Fruit fly (Drosophila melanogaster): ENCODE measurements around the gene CG43218.

The CG43218 gene

dm6 chr3L:21277897-21278530 lies 20.2 kb downstream of the CG43218 start:
- TF ChIP-seq usp (GFP tag; optimal IDR thresholded peaks at IDR 0.05) (no peak), pan (optimal IDR thresholded peaks at IDR 0.05) (no peak), EcR (GFP tag; optimal IDR thresholded peaks at IDR 0.05) (no peak), Dll (optimal IDR thresholded peaks at IDR 0.05) (no peak), psq (optimal IDR thresholded peaks at IDR 0.05) (no peak), CG8478 (optimal IDR thresholded peaks at IDR 0.05) (no peak)

dm6 chr3L:21279168-21279567 lies 21.3 kb downstream of the CG43218 start:
- TF ChIP-seq psq (optimal IDR thresholded peaks at IDR 0.05) (no peak), usp (GFP tag; optimal IDR thresholded peaks at IDR 0.05) (no peak), Dll (optimal IDR thresholded peaks at IDR 0.05) (no peak), CG8478 (optimal IDR thresholded peaks at IDR 0.05) (no peak), pan (optimal IDR thresholded peaks at IDR 0.05) (no peak), EcR (GFP tag; optimal IDR thresholded peaks at IDR 0.05) (no peak)

- TF ChIP-seq CG8478 (optimal IDR thresholded peaks at IDR 0.05) (no peak), pan (optimal IDR thresholded peaks at IDR 0.05) (no peak), EcR (GFP tag; optimal IDR thresholded peaks at IDR 0.05) (no peak), psq (optimal IDR thresholded peaks at IDR 0.05) (no peak), Dll (optimal IDR thresholded peaks at IDR 0.05) (no peak), usp (GFP tag; optimal IDR thresholded peaks at IDR 0.05) (no peak)
Observed at dm6 chr3L:21279876-21280566, 22.2 kb downstream of the CG43218 start, which contains the start of gene AcCoAS. AcCoAS (minus strand) TSS chr3L:21280243.

DNA sequence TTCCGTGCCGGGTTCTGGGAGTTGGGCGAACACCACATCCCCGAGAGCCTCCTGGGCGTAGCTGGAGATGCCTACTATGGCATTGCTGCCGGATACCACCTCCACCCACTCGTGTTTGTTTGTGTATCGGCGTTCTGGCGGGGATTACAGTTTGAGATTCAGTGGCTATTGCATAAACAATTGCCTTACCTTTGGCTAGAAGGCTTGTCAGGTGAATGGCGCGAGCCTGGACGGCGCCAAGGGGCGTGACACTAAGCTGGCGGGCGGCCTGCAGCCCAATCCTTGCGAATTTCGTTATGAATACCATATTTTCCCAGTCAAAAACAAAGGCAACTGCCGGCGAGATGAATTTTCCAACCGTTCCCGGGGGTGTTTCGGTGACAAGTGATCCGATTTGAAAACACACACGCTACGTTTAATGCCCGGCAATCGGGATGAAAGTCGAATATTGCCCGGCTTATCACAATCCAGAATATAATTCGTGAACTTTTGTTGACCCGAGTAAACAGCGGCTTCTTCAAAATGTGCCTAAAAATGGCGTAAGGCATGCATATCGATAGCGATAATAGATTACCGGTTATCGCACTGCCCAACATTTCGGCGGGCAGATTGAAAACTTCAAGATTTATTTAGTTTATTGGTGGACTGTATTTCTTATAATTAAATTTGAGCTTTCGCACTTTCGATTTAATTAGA lies 23.3 kb downstream of the CG43218 start, which contains the start of gene ppl:
TSS of gene ppl (minus strand) at position 511 of the 696 bp plus-strand sequence.
- no peak for TF ChIP-seq EcR (GFP tag; optimal IDR thresholded peaks at IDR 0.05)
- no peak for TF ChIP-seq Dll (optimal IDR thresholded peaks at IDR 0.05)
- no peak for TF ChIP-seq pan (optimal IDR thresholded peaks at IDR 0.05)
- no peak for TF ChIP-seq CG8478 (optimal IDR thresholded peaks at IDR 0.05)
- no peak for TF ChIP-seq usp (GFP tag; optimal IDR thresholded peaks at IDR 0.05)
- TF ChIP-seq psq (optimal IDR thresholded peaks at IDR 0.05): no peak

DNA sequence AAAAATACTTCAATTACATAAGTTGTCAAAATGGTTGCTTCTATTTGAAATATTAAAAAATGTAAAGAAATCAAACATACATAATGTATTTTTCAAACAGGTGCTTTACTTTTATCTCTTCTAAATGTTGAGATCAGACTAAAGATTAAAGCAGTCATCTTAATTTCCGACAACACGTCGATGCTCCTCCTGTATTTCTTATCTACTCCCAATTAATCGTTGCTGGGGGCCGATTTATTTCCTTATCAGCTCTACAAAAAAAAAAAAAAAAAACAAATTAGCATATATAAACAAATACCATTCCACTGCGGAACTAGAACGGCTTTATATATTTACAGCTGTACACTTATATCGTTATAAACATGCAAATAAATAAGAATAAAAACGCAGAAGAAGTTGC lies 23.9 kb downstream of the CG43218 start:
- TF ChIP-seq EcR (GFP tag; optimal IDR thresholded peaks at IDR 0.05): no peak
- no peak for TF ChIP-seq psq (optimal IDR thresholded peaks at IDR 0.05)
- no peak for TF ChIP-seq CG8478 (optimal IDR thresholded peaks at IDR 0.05)
- no peak for TF ChIP-seq Dll (optimal IDR thresholded peaks at IDR 0.05)
- no peak for TF ChIP-seq pan (optimal IDR thresholded peaks at IDR 0.05)
- TF ChIP-seq usp (GFP tag; optimal IDR thresholded peaks at IDR 0.05): no peak

dm6 chr3L:21282741-21283140 lies 24.9 kb downstream of the CG43218 start:
- TF ChIP-seq CG8478 (optimal IDR thresholded peaks at IDR 0.05) (no peak), usp (GFP tag; optimal IDR thresholded peaks at IDR 0.05) (no peak), psq (optimal IDR thresholded peaks at IDR 0.05) (no peak), EcR (GFP tag; optimal IDR thresholded peaks at IDR 0.05) (no peak)

dm6 chr3L:21283795-21284194 lies 26.0 kb downstream of the CG43218 start:
- TF ChIP-seq CG8478 (optimal IDR thresholded peaks at IDR 0.05): no peak
- TF ChIP-seq usp (GFP tag; optimal IDR thresholded peaks at IDR 0.05): no peak
- TF ChIP-seq pan (optimal IDR thresholded peaks at IDR 0.05): no peak
- no peak for TF ChIP-seq Dll (optimal IDR thresholded peaks at IDR 0.05)
- TF ChIP-seq psq (optimal IDR thresholded peaks at IDR 0.05): no peak
- no peak for TF ChIP-seq EcR (GFP tag; optimal IDR thresholded peaks at IDR 0.05)

DNA sequence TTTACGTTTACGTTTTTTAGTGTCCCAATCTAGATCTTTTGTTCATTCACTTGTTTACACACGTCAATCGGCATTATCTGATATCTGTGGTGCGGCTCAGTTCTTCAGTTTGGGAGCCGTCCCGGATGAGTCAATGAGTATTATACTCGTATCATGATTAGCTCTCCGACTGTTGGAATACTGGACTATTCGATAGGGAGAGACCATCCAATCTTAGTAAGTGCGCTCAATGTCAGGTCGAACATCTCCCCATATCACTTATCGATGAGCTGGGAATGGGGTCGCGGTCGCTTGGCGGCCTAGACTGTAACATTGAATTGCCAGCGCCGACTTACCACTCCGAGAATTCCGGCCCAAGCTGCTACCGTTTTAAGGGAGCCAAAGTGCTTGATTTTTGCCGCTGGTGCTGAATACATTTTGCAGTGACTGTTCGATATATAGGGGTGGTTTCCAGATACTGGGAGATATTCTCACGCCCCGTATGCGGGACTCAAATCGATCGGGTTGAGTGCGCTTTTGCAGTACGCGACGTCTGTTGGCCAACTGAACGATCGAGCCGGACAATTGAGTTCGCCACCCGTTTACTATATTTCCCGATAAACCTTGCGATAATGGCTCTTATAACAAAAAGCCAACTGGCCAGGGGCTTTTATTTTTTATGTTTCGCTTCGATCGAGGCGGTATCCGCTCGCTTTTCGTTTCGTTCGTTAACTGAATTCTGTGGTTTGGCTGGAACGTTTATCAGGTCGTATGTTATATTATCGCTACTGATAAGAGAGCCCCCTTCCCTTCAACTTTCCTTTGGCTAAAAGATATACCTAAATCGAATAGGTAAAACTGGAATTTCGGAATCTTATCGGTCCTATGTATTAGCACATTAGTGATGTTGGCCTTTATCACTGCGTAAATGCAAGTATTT lies 27.2 kb downstream of the CG43218 start:
- TF ChIP-seq usp (GFP tag; optimal IDR thresholded peaks at IDR 0.05): no peak
- no peak for TF ChIP-seq EcR (GFP tag; optimal IDR thresholded peaks at IDR 0.05)
- no peak for TF ChIP-seq CG8478 (optimal IDR thresholded peaks at IDR 0.05)
- TF ChIP-seq Dll (optimal IDR thresholded peaks at IDR 0.05): no peak
- no peak for TF ChIP-seq pan (optimal IDR thresholded peaks at IDR 0.05)
- TF ChIP-seq psq (optimal IDR thresholded peaks at IDR 0.05): no peak

- TF ChIP-seq EcR (GFP tag; optimal IDR thresholded peaks at IDR 0.05): peak; percentile 46 to 71
- TF ChIP-seq usp (GFP tag; optimal IDR thresholded peaks at IDR 0.05): no peak
- TF ChIP-seq CG8478 (optimal IDR thresholded peaks at IDR 0.05): peak; percentile 83
Observed at dm6 chr3L:21285639-21286338, 28.0 kb downstream of the CG43218 start, which contains the start of the genes CG12974 and pzg. CG12974 (minus strand) TSS chr3L:21285962. pzg (plus strand) TSS chr3L:21286099.

dm6 chr3L:21290336-21290735 lies 32.5 kb downstream of the CG43218 start:
- TF ChIP-seq Dll (optimal IDR thresholded peaks at IDR 0.05) (no peak), EcR (GFP tag; optimal IDR thresholded peaks at IDR 0.05) (peak in 1 of 2 experiments; percentile 2)

dm6 chr3L:21291055-21291454 lies 33.2 kb downstream of the CG43218 start:
- TF ChIP-seq usp (GFP tag; optimal IDR thresholded peaks at IDR 0.05) (no peak), psq (optimal IDR thresholded peaks at IDR 0.05) (no peak), Dll (optimal IDR thresholded peaks at IDR 0.05) (no peak), CG8478 (optimal IDR thresholded peaks at IDR 0.05) (no peak), EcR (GFP tag; optimal IDR thresholded peaks at IDR 0.05) (no peak), pan (optimal IDR thresholded peaks at IDR 0.05) (no peak)
